Fruit fly (Drosophila melanogaster) whole organism, wandering third instar larva: Measurements from ENCODE around the gene RpS21.

Experiments
- CG32264 ChIP-seq: fragments of 200-800 bp; sonication (Bioruptor generic); optimal IDR thresholded peaks from 2 replicates; lab custom pipeline; 2016; ENCODE audit warnings: missing biosample characterization, missing genetic modification characterization
- CrebA ChIP-seq: fragments of 200-800 bp; sonication (Bioruptor generic); optimal IDR thresholded peaks from 2 replicates; lab custom pipeline; 2016; ENCODE audit warnings: missing biosample characterization, mild to moderate bottlenecking, missing genetic modification characterization, borderline replicate concordance
- Dfd ChIP-seq: fragments of >200 bp; optimal IDR thresholded peaks from 2 replicates; lab custom pipeline; 2017; ENCODE audit warnings: missing biosample characterization, missing genetic modification characterization
- Hnf4 ChIP-seq: fragments of 200-800 bp; sonication (Bioruptor generic); optimal IDR thresholded peaks from 2 replicates; lab custom pipeline; 2016; ENCODE audit warnings: missing biosample characterization, mild to moderate bottlenecking, missing genetic modification characterization
- Hr83 ChIP-seq: fragments of 200-300 bp; sonication (Bioruptor generic); optimal IDR thresholded peaks from 2 replicates; lab custom pipeline; 2016; ENCODE audit warnings: missing biosample characterization, mild to moderate bottlenecking, missing genetic modification characterization, moderate library complexity; ENCODE audit not compliant: poor library complexity, severe bottlenecking
- Mio ChIP-seq: sonication (Bioruptor generic); optimal IDR thresholded peaks from 2 replicates; lab custom pipeline; 2016; ENCODE audit warnings: missing biosample characterization, missing genetic modification characterization
- Myc ChIP-seq: fragments of >200 bp; optimal IDR thresholded peaks from 2 replicates; lab custom pipeline; 2017
- OdsH ChIP-seq: fragments of 200-800 bp; sonication (Bioruptor generic); optimal IDR thresholded peaks from 2 replicates; lab custom pipeline; 2016; ENCODE audit warnings: missing biosample characterization, mild to moderate bottlenecking, missing genetic modification characterization
- Rel ChIP-seq, 2 experiments: fragments of 200-800 bp; sonication (Bioruptor generic) in 1 of 2; optimal IDR thresholded peaks; 2 replicates in 1 of 2; 3 replicates in 1 of 2; lab custom pipeline; 2016 to 2019; ENCODE audit warnings: mild to moderate bottlenecking in 2 of 2, missing biosample characterization in 2 of 2, missing genetic modification characterization in 2 of 2, moderate library complexity in 1 of 2
- Sp1 ChIP-seq: fragments of 200-800 bp; sonication (Bioruptor generic); optimal IDR thresholded peaks from 3 replicates; lab custom pipeline; 2019; ENCODE audit warnings: missing biosample characterization, mild to moderate bottlenecking, missing genetic modification characterization, moderate library complexity
- Vsx2 ChIP-seq: fragments of 200-300, 225-300 bp; sonication (Bioruptor generic); optimal IDR thresholded peaks from 2 replicates; lab custom pipeline; 2018; ENCODE audit warnings: missing biosample characterization, missing genetic modification characterization; ENCODE audit not compliant: partially characterized antibody
- br ChIP-seq: fragments of 200-800 bp; sonication (Bioruptor generic); optimal IDR thresholded peaks from 2 replicates; lab custom pipeline; 2016; ENCODE audit warnings: missing biosample characterization, missing genetic modification characterization
- dmrt93B ChIP-seq: fragments of 200-800 bp; sonication (Bioruptor generic); optimal IDR thresholded peaks from 2 replicates; lab custom pipeline; 2018; ENCODE audit warnings: missing biosample characterization, mild to moderate bottlenecking, missing genetic modification characterization
- fru ChIP-seq: fragments of 200-800 bp; sonication (Bioruptor generic); optimal IDR thresholded peaks from 3 replicates; lab custom pipeline; 2016; ENCODE audit warnings: missing biosample characterization, mild to moderate bottlenecking, missing genetic modification characterization
- h ChIP-seq: fragments of 200-800 bp; sonication (Bioruptor generic); optimal IDR thresholded peaks from 3 replicates; lab custom pipeline; 2016; ENCODE audit warnings: missing biosample characterization, mild to moderate bottlenecking, missing genetic modification characterization
- jim ChIP-seq: fragments of 175-275, 200-325 bp; sonication (Bioruptor generic); optimal IDR thresholded peaks from 2 replicates; lab custom pipeline; 2016; ENCODE audit warnings: missing biosample characterization, mild to moderate bottlenecking, missing genetic modification characterization
- lola ChIP-seq: fragments of >200 bp; optimal IDR thresholded peaks from 2 replicates; lab custom pipeline; 2017; ENCODE audit warnings: missing biosample characterization, missing genetic modification characterization
- pan ChIP-seq: fragments of >200 bp; optimal IDR thresholded peaks from 2 replicates; lab custom pipeline; 2017
- rgr ChIP-seq: fragments of 200-800 bp; sonication (Bioruptor generic); optimal IDR thresholded peaks from 3 replicates; lab custom pipeline; 2016; ENCODE audit warnings: missing biosample characterization, mild to moderate bottlenecking, missing genetic modification characterization
- sv ChIP-seq: fragments of 200-800 bp; sonication (Bioruptor generic); optimal IDR thresholded peaks from 3 replicates; lab custom pipeline; 2016; ENCODE audit warnings: missing biosample characterization, missing genetic modification characterization
- tai ChIP-seq: sonication (Bioruptor generic); optimal IDR thresholded peaks from 2 replicates; lab custom pipeline; 2016; ENCODE audit warnings: missing biosample characterization, missing genetic modification characterization
- usp ChIP-seq: fragments of >200 bp; optimal IDR thresholded peaks from 2 replicates; lab custom pipeline; 2017; ENCODE audit warnings: missing biosample characterization, missing genetic modification characterization

RpS21 gene

DNA sequence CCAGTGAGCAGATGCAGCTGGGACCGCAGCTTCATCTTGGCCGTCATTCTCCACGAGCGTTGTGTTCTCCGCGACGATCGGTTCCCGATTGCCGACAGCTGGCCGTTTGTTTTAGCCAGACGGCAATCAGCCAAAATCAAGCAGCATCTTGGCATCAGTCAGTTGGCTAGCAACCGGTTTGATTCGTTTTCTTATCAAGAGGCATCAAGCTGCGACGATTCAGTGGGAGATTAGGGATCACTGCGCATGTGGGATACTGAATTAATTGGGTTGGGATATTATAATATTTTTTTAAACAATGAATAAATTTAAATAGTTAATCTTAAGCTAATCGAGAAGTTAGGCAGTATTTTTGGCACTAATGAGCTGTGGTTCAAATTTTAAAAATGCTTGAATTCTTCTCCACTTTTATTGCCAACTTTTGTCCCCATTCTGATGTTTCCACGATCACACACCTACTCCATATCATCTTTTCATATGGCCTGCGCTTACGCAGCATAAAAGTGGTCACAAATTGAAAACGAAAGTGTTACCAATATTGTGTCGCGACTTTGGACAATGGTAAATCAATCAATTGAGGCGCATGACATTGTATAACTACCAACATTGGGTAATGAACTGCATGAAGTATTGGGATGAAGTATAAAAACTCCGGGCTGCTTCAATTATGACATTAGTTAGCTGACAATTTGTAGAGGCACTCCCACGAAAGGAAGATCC lies 18.0 kb upstream of the RpS21 start, which contains the start of the genes CG3119 and Cpr23B:
Gene CG3119, minus strand, starts transcription at position 92 of the 720 bp plus-strand sequence.
Gene Cpr23B, plus strand, starts transcription at position 670 of the 720 bp plus-strand sequence.
- TF ChIP-seq CG32264 (GFP tag; lab: Kevin White, UChicago) (no peak), Dfd (no peak), Myc (lab: Kevin White, UChicago) (no peak), Vsx2 (GFP tag; lab: Kevin White, UChicago) (no peak)

DNA sequence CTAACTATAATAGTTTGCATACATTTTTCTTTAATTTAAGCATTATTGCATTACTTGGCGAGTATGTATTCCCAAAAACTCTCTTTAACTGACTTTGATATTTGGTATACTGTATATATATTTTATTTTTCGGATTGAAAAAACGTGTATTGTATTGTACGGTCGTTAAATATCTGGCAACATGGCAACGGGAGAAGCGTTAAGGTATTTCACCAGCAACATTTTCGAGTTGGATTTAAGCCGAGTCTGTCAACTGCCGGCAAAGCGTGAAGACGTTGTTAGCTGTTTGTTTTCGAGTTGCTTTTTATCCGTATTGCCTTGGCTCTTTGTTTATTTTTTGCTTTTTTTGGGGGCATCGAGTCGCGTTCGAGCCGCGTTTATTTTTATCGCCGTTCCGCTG lies 16.0 kb upstream of the RpS21 start, which contains the start of gene CG2975:
Gene CG2975, plus strand, starts transcription at position 275 of the 400 bp plus-strand sequence.
- no peak for TF ChIP-seq jim (GFP tag; lab: Kevin White, UChicago)
- no peak for TF ChIP-seq CrebA
- no peak for TF ChIP-seq tai (GFP tag; lab: Kevin White, UChicago)

DNA sequence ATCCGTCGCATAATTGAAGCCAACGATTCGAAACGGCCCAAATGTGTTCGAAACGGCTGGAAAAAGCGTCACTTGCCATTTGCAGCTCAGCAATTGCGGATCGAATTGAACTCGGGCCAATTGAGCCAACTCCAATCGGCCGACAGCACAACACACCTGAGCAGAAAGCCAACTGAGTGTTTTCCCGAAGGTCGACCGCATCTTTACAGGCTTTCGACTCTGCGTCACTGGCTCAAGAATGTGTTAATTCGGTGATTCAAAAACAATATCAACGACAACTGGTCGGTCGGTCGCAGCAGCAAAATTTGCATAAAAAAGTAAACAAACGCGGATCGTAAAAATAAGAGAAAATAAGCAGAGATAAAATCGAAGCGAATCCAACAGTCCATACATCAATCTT lies 15.6 kb upstream of the RpS21 start:
- TF ChIP-seq pan (lab: Kevin White, UChicago), result no peak
- TF ChIP-seq Hnf4 (GFP tag; lab: Kevin White, UChicago), result no peak
- TF ChIP-seq Sp1 (GFP tag; lab: Kevin White, UChicago), result no peak
- TF ChIP-seq Myc (lab: Kevin White, UChicago), result no peak
- no peak for TF ChIP-seq rgr (GFP tag; lab: Kevin White, UChicago)
- no peak for TF ChIP-seq Mio
- no peak for TF ChIP-seq CG32264 (GFP tag; lab: Kevin White, UChicago)
- TF ChIP-seq br (GFP tag; lab: Kevin White, UChicago), result no peak

DNA sequence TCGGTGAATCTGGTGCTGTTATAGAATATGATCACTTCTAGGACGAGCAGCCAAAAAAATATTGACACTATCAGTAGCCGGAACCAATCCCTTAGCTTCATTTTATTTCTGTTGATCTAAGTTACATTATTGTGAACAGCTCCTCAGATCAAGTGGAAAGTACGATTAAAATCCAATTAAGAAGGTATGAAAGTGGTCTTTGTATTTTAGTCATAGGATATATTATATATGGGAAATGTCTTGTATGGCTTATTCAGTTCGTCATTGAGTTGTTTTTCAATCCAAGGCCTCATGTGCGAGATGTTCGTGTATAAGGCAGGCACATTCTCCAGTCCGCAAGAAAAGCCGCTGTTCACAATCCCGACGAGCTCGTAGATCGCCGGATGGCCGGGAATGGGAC lies 11.5 kb upstream of the RpS21 start, which contains the start of gene CG18558:
Gene CG18558, minus strand, starts transcription at position 101 of the 400 bp plus-strand sequence.
- no peak for TF ChIP-seq usp
- no peak for TF ChIP-seq pan (lab: Kevin White, UChicago)
- no peak for TF ChIP-seq h (GFP tag; lab: Kevin White, UChicago)
- TF ChIP-seq OdsH (GFP tag; lab: Kevin White, UChicago), result no peak
- TF ChIP-seq lola (GFP tag; lab: Kevin White, UChicago), result no peak
- no peak for TF ChIP-seq Vsx2 (GFP tag; lab: Kevin White, UChicago)
- TF ChIP-seq, all 38 proteins: peak for 0

DNA sequence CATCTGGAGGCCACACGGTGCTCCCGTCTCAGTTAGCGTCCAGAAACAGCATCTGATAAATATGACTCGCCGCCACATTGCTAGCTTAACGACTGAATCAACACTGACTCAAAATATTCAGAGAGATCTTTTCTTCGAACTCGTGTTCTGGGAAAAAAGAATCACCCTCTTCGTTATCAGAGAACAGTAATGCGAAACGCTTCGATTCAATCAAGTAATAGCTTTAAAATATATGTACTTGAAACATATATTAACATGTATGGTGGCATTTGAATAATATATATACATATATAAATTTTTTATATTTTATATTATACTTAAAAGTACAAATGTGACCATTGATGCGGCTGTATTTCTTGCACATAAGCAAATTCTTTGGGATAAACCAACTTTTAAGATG lies 10.2 kb upstream of the RpS21 start, which contains the start of gene CG18557:
Gene CG18557, minus strand, starts transcription at position 101 of the 400 bp plus-strand sequence.
- no peak for TF ChIP-seq dmrt93B (GFP tag; lab: Kevin White, UChicago)
- TF ChIP-seq sv (GFP tag; lab: Kevin White, UChicago), result no peak
- peak; percentile 1 for TF ChIP-seq fru (GFP tag; lab: Kevin White, UChicago)
- no peak for TF ChIP-seq OdsH (GFP tag; lab: Kevin White, UChicago)
- TF ChIP-seq Hnf4 (GFP tag; lab: Kevin White, UChicago), result no peak
- TF ChIP-seq lola (GFP tag; lab: Kevin White, UChicago), result no peak
- TF ChIP-seq Rel (GFP tag; optimal IDR thresholded peaks at IDR 0.05; lab: Kevin White, UChicago), result no peak
- TF ChIP-seq Rel (tag; optimal IDR thresholded peaks at IDR 0.05; lab: Kevin White, UChicago), result peak; percentile 31
- TF ChIP-seq usp, result no peak
- no peak for TF ChIP-seq Vsx2 (GFP tag; lab: Kevin White, UChicago)
- TF ChIP-seq CG32264 (GFP tag; lab: Kevin White, UChicago), result no peak

DNA sequence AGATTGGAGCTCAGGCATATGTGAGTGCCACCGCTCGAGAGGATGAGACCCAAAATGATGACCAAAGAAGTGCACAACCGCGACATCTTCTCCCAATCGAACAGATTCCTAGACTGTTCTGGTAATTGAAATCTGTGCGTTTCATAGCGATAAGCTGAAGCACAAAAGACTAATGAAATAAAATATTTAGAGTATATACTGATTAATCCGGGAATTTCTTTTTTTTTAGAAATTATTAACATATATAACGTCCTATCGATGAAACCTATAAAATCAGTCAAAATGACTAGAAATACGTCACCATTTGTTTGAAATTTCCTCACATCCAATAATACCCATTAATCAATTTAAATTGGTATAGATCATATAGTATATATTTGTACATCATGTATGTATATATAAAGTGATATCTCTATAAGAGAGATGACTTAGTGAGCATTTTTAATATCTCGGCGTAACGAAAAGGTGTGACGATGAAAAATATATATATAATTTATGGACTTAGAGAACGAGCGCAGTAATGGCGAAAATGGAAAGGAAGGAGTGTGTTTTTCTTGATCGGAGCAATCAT lies 8.7 kb upstream of the RpS21 start, which contains the start of the genes CG3117 and CG2983:
Gene CG3117, minus strand, starts transcription at position 101 of the 571 bp plus-strand sequence.
Gene CG2983, plus strand, starts transcription at position 521 of the 571 bp plus-strand sequence.
- TF ChIP-seq Rel (GFP tag; optimal IDR thresholded peaks at IDR 0.05; lab: Kevin White, UChicago) (no peak), Rel (tag; optimal IDR thresholded peaks at IDR 0.05; lab: Kevin White, UChicago) (peak; percentile 81), CrebA (no peak)

DNA sequence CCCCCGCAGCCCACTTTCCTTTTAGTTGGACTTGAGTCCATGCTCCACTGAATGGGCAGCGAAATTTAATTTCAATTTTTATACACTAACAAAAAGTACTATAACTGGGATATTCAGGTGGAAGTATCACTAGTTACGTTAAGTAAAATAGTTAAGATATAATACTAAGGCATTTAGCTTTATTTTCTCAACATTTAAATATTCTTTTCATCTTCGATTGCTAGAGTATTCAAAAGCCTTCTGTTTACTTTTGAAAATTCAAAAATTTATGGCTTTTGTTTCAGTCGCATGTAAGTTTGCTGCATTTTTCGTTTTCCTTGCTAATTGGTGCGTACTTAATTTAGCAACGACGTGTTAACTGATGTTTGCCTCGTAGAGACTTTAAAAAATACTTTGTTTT lies 4.3 kb upstream of the RpS21 start:
- TF ChIP-seq pan (lab: Kevin White, UChicago) (no peak), Hr83 (GFP tag; lab: Kevin White, UChicago) (no peak), Rel (GFP tag; optimal IDR thresholded peaks at IDR 0.05; lab: Kevin White, UChicago) (no peak), Rel (tag; optimal IDR thresholded peaks at IDR 0.05; lab: Kevin White, UChicago) (no peak)
